Fruit fly (Drosophila melanogaster): ENCODE data around the gene CG15152.

dm6 chr2L:18125649-18126048, 11.3 kb downstream of the CG15152 start, which contains the start of gene Grl36b:
- TF ChIP-seq CTCF (optimal IDR thresholded peaks at IDR 0.05) (no peak), CG8478 (optimal IDR thresholded peaks at IDR 0.05) (no peak)
